Worm (Caenorhabditis elegans) whole organism, L2 larva: Measurements from ENCODE around the gene D2096.6.
"Not testable (repeated sequence)": the region's sequence is repeated elsewhere in the genome, so short reads cannot be mapped to it uniquely, and the experiment has no call there.

Source experiments
- F13H6.1 ChIP-seq: sonication (generic microtip); optimal IDR thresholded peaks from 2 replicates; lab custom pipeline; 2016; ENCODE audit warnings: missing genetic modification characterization, missing compliant biosample characterization
- R02D3.7 ChIP-seq: fragments of 150-350 bp; optimal IDR thresholded peaks from 2 replicates; lab custom pipeline; 2014; ENCODE audit warnings: missing biosample characterization, missing genetic modification characterization
- Y55F3AM.14 ChIP-seq: fragments of 200-800 bp; sonication (Bioruptor generic); optimal IDR thresholded peaks from 2 replicates; lab custom pipeline; 2018; ENCODE audit warnings: mild to moderate bottlenecking, missing genetic modification characterization, missing compliant biosample characterization
- ZK546.5 ChIP-seq: sonication (generic microtip); optimal IDR thresholded peaks from 2 replicates; lab custom pipeline; 2017; ENCODE audit warnings: missing biosample characterization, missing genetic modification characterization
- alr-1 ChIP-seq: fragments of 150-350 bp; optimal IDR thresholded peaks from 2 replicates; lab custom pipeline; 2014; ENCODE audit warnings: missing biosample characterization, missing genetic modification characterization
- ama-1 ChIP-seq: fragments of 150-350 bp; optimal IDR thresholded peaks from 2 replicates; lab custom pipeline; 2018; ENCODE audit warnings: inconsistent platforms
- blmp-1 ChIP-seq: sonication (generic microtip); optimal IDR thresholded peaks from 2 replicates; lab custom pipeline; 2017; ENCODE audit warnings: missing genetic modification characterization, mild to moderate bottlenecking, missing compliant biosample characterization, antibody characterized with exemption, moderate library complexity; ENCODE audit not compliant: insufficient read depth
- ceh-16 ChIP-seq: fragments of 150-350 bp; optimal IDR thresholded peaks from 2 replicates; lab custom pipeline; 2014; ENCODE audit warnings: missing biosample characterization, missing genetic modification characterization
- ceh-82 ChIP-seq: fragments of 150-350 bp; optimal IDR thresholded peaks from 2 replicates; lab custom pipeline; 2014; ENCODE audit warnings: missing biosample characterization, missing genetic modification characterization
- crh-2 ChIP-seq: sonication (generic microtip); optimal IDR thresholded peaks from 2 replicates; lab custom pipeline; 2017; ENCODE audit warnings: missing biosample characterization, missing genetic modification characterization
- dmd-4 ChIP-seq: sonication (generic microtip); optimal IDR thresholded peaks from 2 replicates; lab custom pipeline; 2017; ENCODE audit warnings: missing biosample characterization, missing genetic modification characterization
- egl-27 ChIP-seq: sonication (generic microtip); optimal IDR thresholded peaks from 3 replicates; lab custom pipeline; 2017; ENCODE audit warnings: missing biosample characterization, missing genetic modification reagents, missing genetic modification characterization
- elt-1 ChIP-seq: fragments of 150-350 bp; optimal IDR thresholded peaks from 2 replicates; lab custom pipeline; 2014; ENCODE audit warnings: missing biosample characterization, missing genetic modification characterization
- fos-1 ChIP-seq: fragments of 150-350 bp; optimal IDR thresholded peaks from 2 replicates; lab custom pipeline; 2014; ENCODE audit warnings: missing biosample characterization, missing genetic modification characterization
- lin-11 ChIP-seq: fragments of 150-350 bp; sonication (generic microtip); optimal IDR thresholded peaks from 2 replicates; lab custom pipeline; 2014; ENCODE audit warnings: missing biosample characterization, missing genetic modification characterization, inconsistent platforms, mixed read lengths
- lin-13 ChIP-seq: fragments of 150-350 bp; optimal IDR thresholded peaks from 2 replicates; lab custom pipeline; 2014; ENCODE audit warnings: missing biosample characterization, missing genetic modification reagents, missing genetic modification characterization
- lin-39 ChIP-seq: fragments of 150-350 bp; optimal IDR thresholded peaks from 2 replicates; lab custom pipeline; 2014; ENCODE audit warnings: missing biosample characterization, missing genetic modification reagents, missing genetic modification characterization
- lsy-2 ChIP-seq, 2 experiments: fragments of 150-350 bp in 1 of 2; sonication (generic microtip) in 1 of 2; optimal IDR thresholded peaks; 2 replicates each; lab custom pipeline; 2014 to 2017; ENCODE audit warnings: missing biosample characterization in 2 of 2, missing genetic modification characterization in 2 of 2
- mab-5 ChIP-seq: fragments of 150-350 bp; optimal IDR thresholded peaks from 2 replicates; lab custom pipeline; 2014; ENCODE audit warnings: missing biosample characterization, missing genetic modification characterization
- mbf-1 ChIP-seq: sonication (generic microtip); optimal IDR thresholded peaks from 2 replicates; lab custom pipeline; 2017; ENCODE audit warnings: missing biosample characterization, missing genetic modification characterization
- nhr-10 ChIP-seq: sonication (generic microtip); optimal IDR thresholded peaks from 2 replicates; lab custom pipeline; 2017; ENCODE audit warnings: missing biosample characterization, missing genetic modification characterization
- nhr-11 ChIP-seq: fragments of 150-350 bp; optimal IDR thresholded peaks from 2 replicates; lab custom pipeline; 2014; ENCODE audit warnings: missing biosample characterization, missing genetic modification characterization
- nhr-12 ChIP-seq: fragments of 150-350 bp; optimal IDR thresholded peaks from 2 replicates; lab custom pipeline; 2014; ENCODE audit warnings: missing biosample characterization, missing genetic modification characterization
- nhr-129 ChIP-seq: fragments of 150-350 bp; optimal IDR thresholded peaks from 2 replicates; lab custom pipeline; 2014; ENCODE audit warnings: missing biosample characterization, missing genetic modification characterization
- nhr-23 ChIP-seq: fragments of 150-350 bp; optimal IDR thresholded peaks from 2 replicates; lab custom pipeline; 2014; ENCODE audit warnings: missing biosample characterization, missing genetic modification reagents, missing genetic modification characterization
- nhr-237 ChIP-seq: fragments of 150-350 bp; optimal IDR thresholded peaks from 2 replicates; lab custom pipeline; 2014; ENCODE audit warnings: missing biosample characterization, missing genetic modification characterization
- nhr-25 ChIP-seq: fragments of 150-350 bp; sonication (generic microtip); optimal IDR thresholded peaks from 3 replicates; lab custom pipeline; 2014; ENCODE audit warnings: missing biosample characterization, missing genetic modification characterization
- nhr-6 ChIP-seq: fragments of 150-350 bp; optimal IDR thresholded peaks from 2 replicates; lab custom pipeline; 2014; ENCODE audit warnings: missing biosample characterization, missing genetic modification characterization
- nhr-77 ChIP-seq: fragments of 150-350 bp; optimal IDR thresholded peaks from 2 replicates; lab custom pipeline; 2014; ENCODE audit warnings: missing biosample characterization, missing genetic modification characterization
- peb-1 ChIP-seq: fragments of 150-350 bp; optimal IDR thresholded peaks from 2 replicates; lab custom pipeline; 2014; ENCODE audit warnings: missing biosample characterization, missing genetic modification characterization
- sma-3 ChIP-seq: sonication (generic microtip); optimal IDR thresholded peaks from 2 replicates; lab custom pipeline; 2016; ENCODE audit warnings: missing genetic modification reagents, missing genetic modification characterization, missing compliant biosample characterization
- sma-9 ChIP-seq, 2 experiments: fragments of 150-350 bp in 1 of 2; sonication (generic microtip) in 1 of 2; optimal IDR thresholded peaks; 2 replicates each; lab custom pipeline; 2014 to 2016; ENCODE audit warnings: missing genetic modification characterization in 2 of 2, mild to moderate bottlenecking in 1 of 2, missing biosample characterization in 1 of 2, missing compliant biosample characterization in 1 of 2, missing genetic modification reagents in 1 of 2, moderate library complexity in 1 of 2
- unc-39 ChIP-seq: fragments of 150-350 bp; optimal IDR thresholded peaks from 2 replicates; lab custom pipeline; 2014; ENCODE audit warnings: missing biosample characterization, missing genetic modification characterization
- unc-55 ChIP-seq: fragments of 150-350 bp; sonication (generic microtip); optimal IDR thresholded peaks from 3 replicates; lab custom pipeline; 2014; ENCODE audit warnings: missing biosample characterization, missing genetic modification reagents, missing genetic modification characterization
- unc-62 ChIP-seq: fragments of 150-350 bp; optimal IDR thresholded peaks from 2 replicates; lab custom pipeline; 2014; ENCODE audit warnings: missing biosample characterization, missing genetic modification reagents, missing genetic modification characterization
- zag-1 ChIP-seq: fragments of 150-350 bp; optimal IDR thresholded peaks from 2 replicates; lab custom pipeline; 2014; ENCODE audit warnings: missing biosample characterization, missing genetic modification characterization
- ztf-1 ChIP-seq: fragments of 200-800 bp; sonication (Bioruptor generic); conservative IDR thresholded peaks from 2 replicates; pipeline ENCODE4 v1.3.6; 2022; ENCODE audit warnings: missing genetic modification characterization, missing compliant biosample characterization
- ztf-4 ChIP-seq: fragments of 150-350 bp; optimal IDR thresholded peaks from 2 replicates; lab custom pipeline; 2014; ENCODE audit warnings: missing biosample characterization, missing genetic modification characterization

Gene D2096.6

ce11 chrIV:8369135-8369534, at the start of gene D2096.6:
TSS of gene D2096.6 (minus strand) at chrIV:8369235.
- TF ChIP-seq blmp-1 (tag; lab: Kevin White, UChicago): no peak
- no peak for TF ChIP-seq Y55F3AM.14 (GFP tag; lab: Kevin White, UChicago)
- TF ChIP-seq nhr-12: no peak
- no peak for TF ChIP-seq ama-1 (lab: Kevin White, UChicago)
- no peak for TF ChIP-seq zag-1 (tag; lab: Kevin White, UChicago)
- no peak for TF ChIP-seq nhr-129 (tag; lab: Kevin White, UChicago)
- TF ChIP-seq fos-1 (tag; lab: Kevin White, UChicago): no peak
- TF ChIP-seq unc-39: no peak
- no peak for TF ChIP-seq lsy-2 (tag; optimal IDR thresholded peaks at IDR 0.05; lab: Kevin White, UChicago)
- TF ChIP-seq lin-39 (tag; lab: Kevin White, UChicago): no peak

- no peak for TF ChIP-seq F13H6.1 (tag; lab: Kevin White, UChicago)
- no peak for TF ChIP-seq Y55F3AM.14 (GFP tag; lab: Kevin White, UChicago)
- no peak for TF ChIP-seq unc-39
- TF ChIP-seq sma-9 (GFP tag; optimal IDR thresholded peaks at IDR 0.05; lab: Kevin White, UChicago): no peak
- TF ChIP-seq sma-9 (tag; optimal IDR thresholded peaks at IDR 0.05; lab: Kevin White, UChicago): no peak
- TF ChIP-seq alr-1 (tag; lab: Kevin White, UChicago): no peak
- no peak for TF ChIP-seq zag-1 (tag; lab: Kevin White, UChicago)
- TF ChIP-seq fos-1 (tag; lab: Kevin White, UChicago): no peak
- TF ChIP-seq peb-1 (tag; lab: Kevin White, UChicago): no peak
- no peak for TF ChIP-seq nhr-6 (tag; lab: Kevin White, UChicago)
- TF ChIP-seq elt-1 (tag; lab: Kevin White, UChicago): no peak
- no peak for TF ChIP-seq nhr-25 (tag; lab: Kevin White, UChicago)
- TF ChIP-seq lsy-2 (tag; optimal IDR thresholded peaks at IDR 0.05; lab: Kevin White, UChicago): no peak
- TF ChIP-seq ceh-82 (tag; lab: Kevin White, UChicago): no peak
- TF ChIP-seq unc-55: no peak
- no peak for TF ChIP-seq nhr-23 (tag; lab: Kevin White, UChicago)
- TF ChIP-seq nhr-237 (tag; lab: Kevin White, UChicago): no peak
- no peak for TF ChIP-seq dmd-4
Observed at ce11 chrIV:8397814-8398213, 28.8 kb upstream of the D2096.6 start.

ce11 chrIV:8396348-8396747, 27.3 kb upstream of the D2096.6 start, which contains the start of gene timm-17B.2:
TSS of gene timm-17B.2 (plus strand) at chrIV:8396648.
- no peak for TF ChIP-seq ceh-16
- no peak for TF ChIP-seq R02D3.7 (tag; lab: Kevin White, UChicago)
- no peak for TF ChIP-seq fos-1 (tag; lab: Kevin White, UChicago)

DNA sequence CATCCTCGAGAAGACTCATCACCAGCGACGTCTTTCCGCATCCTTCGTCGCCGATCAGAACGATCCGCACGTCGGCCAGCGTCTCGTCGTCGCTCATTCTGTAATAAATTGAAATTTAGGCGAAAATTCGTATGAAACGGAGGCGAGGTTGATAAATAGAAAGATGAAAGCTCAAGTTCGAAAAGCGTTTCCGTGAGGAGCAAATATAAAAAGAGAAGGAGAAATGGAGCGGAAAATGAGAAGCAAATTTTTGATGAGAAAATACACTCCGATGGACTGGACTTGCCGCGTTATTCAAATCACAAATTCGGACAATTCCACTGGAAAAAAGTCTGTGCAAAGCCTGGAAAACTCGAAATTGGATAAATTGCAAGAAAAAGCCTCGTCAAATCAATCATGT, 25.1 kb upstream of the D2096.6 start, which contains the start of gene D2096.11:
D2096.11 (minus strand) TSS at position 101 of the 400 bp plus-strand sequence.
- TF ChIP-seq ztf-1 (GFP tag; lab: Robert Waterston, UW) (no peak), mbf-1 (no peak), unc-62 (GFP tag; lab: Kevin White, UChicago) (no peak), nhr-11 (tag; lab: Kevin White, UChicago) (no peak), fos-1 (tag; lab: Kevin White, UChicago) (no peak), ztf-4 (tag; lab: Kevin White, UChicago) (no peak), alr-1 (tag; lab: Kevin White, UChicago) (no peak), unc-55 (no peak), zag-1 (tag; lab: Kevin White, UChicago) (no peak), nhr-6 (tag; lab: Kevin White, UChicago) (no peak), nhr-77 (tag; lab: Kevin White, UChicago) (no peak)
- TF ChIP-seq, all 48 proteins: peak for 0

DNA sequence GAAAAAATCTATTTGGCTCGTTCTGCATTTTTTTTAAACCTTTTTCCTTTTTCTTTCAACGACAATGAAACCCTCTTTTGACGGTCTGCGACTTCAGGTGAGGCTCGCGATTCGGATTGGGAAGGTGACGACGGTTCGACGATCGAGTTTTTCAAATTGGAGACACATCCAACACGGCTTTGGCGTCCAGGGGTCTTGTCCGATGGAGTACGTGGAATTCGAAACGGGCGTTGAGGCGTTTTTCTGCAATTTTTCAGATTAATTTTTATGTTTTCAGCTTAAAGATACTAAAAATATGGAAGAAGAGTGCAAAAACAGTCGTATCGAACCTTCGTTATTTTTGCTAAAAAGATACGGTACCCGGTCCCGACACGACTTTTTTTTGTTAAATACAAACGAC, 20.1 kb upstream of the D2096.6 start, which contains the start of gene D2096.10:
D2096.10 (minus strand) TSS at position 101 of the 400 bp plus-strand sequence.
- TF ChIP-seq lin-13; mbf-1; nhr-10 (tag; lab: Kevin White, UChicago): not testable (repeated sequence)

ce11 chrIV:8385662-8386061, 16.6 kb upstream of the D2096.6 start:
- TF ChIP-seq sma-3 (no peak), lsy-2 (tag; optimal IDR thresholded peaks at IDR 0.05; lab: Kevin White, UChicago) (no peak), ZK546.5 (tag; lab: Kevin White, UChicago) (no peak), zag-1 (tag; lab: Kevin White, UChicago) (no peak), crh-2 (tag; lab: Kevin White, UChicago) (no peak), lin-11 (no peak), nhr-10 (tag; lab: Kevin White, UChicago) (no peak), egl-27 (tag; lab: Kevin White, UChicago) (no peak), nhr-23 (tag; lab: Kevin White, UChicago) (no peak), Y55F3AM.14 (GFP tag; lab: Kevin White, UChicago) (no peak), nhr-6 (tag; lab: Kevin White, UChicago) (no peak), mab-5 (tag; lab: Kevin White, UChicago) (no peak)
